Fruit fly (Drosophila melanogaster): ENCODE data around the gene CG31436.
A peak's percentile ranks its signal among the peaks of the same experiment; 100 is the strongest.

Gene CG31436

DNA sequence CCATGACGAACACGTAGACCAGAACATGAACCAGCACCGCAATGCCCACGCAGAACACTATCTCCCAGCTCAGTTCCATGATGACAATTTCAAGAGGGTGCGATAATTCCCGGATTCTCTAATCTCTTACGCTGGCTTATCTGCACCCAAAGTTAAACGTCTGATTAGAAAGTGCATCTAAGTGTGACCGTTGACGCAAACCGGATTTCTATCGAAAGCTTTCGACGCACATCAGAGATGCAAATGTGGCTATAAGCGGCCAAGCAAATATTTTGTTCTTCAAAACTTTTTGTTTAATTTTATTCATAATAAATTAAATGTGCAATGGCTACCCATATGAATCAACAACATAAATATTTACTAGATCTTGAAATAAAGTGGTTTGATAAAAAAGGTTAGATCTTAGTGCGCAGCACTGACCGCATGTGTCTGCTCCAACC is 41.6 kb upstream of the CG31436 start, which contains the start of the genes Kdsr and CG11858 (continued):
- TF ChIP-seq dac (GFP tag; optimal IDR thresholded peaks at IDR 0.05): no peak
- TF ChIP-seq pdm3 (GFP tag; optimal IDR thresholded peaks at IDR 0.05): no peak
- TF ChIP-seq svp (GFP tag): peak; percentile 95
- peak; percentile 94 for TF ChIP-seq vri (GFP tag; optimal IDR thresholded peaks at IDR 0.05)
- no peak for TF ChIP-seq Hr4 (GFP tag; optimal IDR thresholded peaks at IDR 0.05)
- TF ChIP-seq topi (GFP tag; optimal IDR thresholded peaks at IDR 0.05): no peak
- no peak for TF ChIP-seq CG9139 (GFP tag; optimal IDR thresholded peaks at IDR 0.05)
- TF ChIP-seq Eip78C (GFP tag): no peak
- TF ChIP-seq Lpt (GFP tag; optimal IDR thresholded peaks at IDR 0.05): peak; percentile 6
- no peak for TF ChIP-seq cyc (GFP tag; optimal IDR thresholded peaks at IDR 0.05)
- TF ChIP-seq CG31627 (GFP tag; optimal IDR thresholded peaks at IDR 0.05): peak; percentile 73
- no peak for TF ChIP-seq CG6276 (GFP tag; optimal IDR thresholded peaks at IDR 0.05)
- no peak for TF ChIP-seq acj6 (GFP tag; optimal IDR thresholded peaks at IDR 0.05)
- no peak for TF ChIP-seq CG4318 (GFP tag; optimal IDR thresholded peaks at IDR 0.05)
- TF ChIP-seq esn (GFP tag; optimal IDR thresholded peaks at IDR 0.05): peak; percentile 78
- no peak for TF ChIP-seq spab (GFP tag; optimal IDR thresholded peaks at IDR 0.05)
- peak; percentile 13 for TF ChIP-seq Sox15 (GFP tag; optimal IDR thresholded peaks at IDR 0.05)
- TF ChIP-seq salr (GFP tag; optimal IDR thresholded peaks at IDR 0.05): no peak
- no peak for TF ChIP-seq Eip75B (GFP tag; optimal IDR thresholded peaks at IDR 0.05)
- no peak for TF ChIP-seq CG6854 (GFP tag; optimal IDR thresholded peaks at IDR 0.05)
- no peak for TF ChIP-seq CG8632 (GFP tag; optimal IDR thresholded peaks at IDR 0.05)
- peak; percentile 28; the same call in 1 of the 2 replicates for TF ChIP-seq CG11294 (GFP tag; IDR thresholded peaks at IDR 0.05)
- TF ChIP-seq Ets96B (tag; optimal IDR thresholded peaks at IDR 0.05): peak; percentile 53

- TF ChIP-seq cyc (GFP tag; optimal IDR thresholded peaks at IDR 0.05) (no peak), achi (GFP tag; optimal IDR thresholded peaks at IDR 0.05) (peak; percentile 45), CG1621 (tag; optimal IDR thresholded peaks at IDR 0.05) (peak; percentile 33), CG10669 (GFP tag; optimal IDR thresholded peaks at IDR 0.05) (no peak), CG15336 (GFP tag; IDR thresholded peaks at IDR 0.05) (peak; percentile 31; the same call in 1 of the 2 replicates)
Observed at dm6 chr3R:25265589-25266201, 38.2 kb upstream of the CG31436 start, which contains the start of the genes GlnRS and RIOK2. Gene GlnRS, minus strand, starts transcription at chr3R:25265721. Gene RIOK2, plus strand, starts transcription at chr3R:25265844.

DNA sequence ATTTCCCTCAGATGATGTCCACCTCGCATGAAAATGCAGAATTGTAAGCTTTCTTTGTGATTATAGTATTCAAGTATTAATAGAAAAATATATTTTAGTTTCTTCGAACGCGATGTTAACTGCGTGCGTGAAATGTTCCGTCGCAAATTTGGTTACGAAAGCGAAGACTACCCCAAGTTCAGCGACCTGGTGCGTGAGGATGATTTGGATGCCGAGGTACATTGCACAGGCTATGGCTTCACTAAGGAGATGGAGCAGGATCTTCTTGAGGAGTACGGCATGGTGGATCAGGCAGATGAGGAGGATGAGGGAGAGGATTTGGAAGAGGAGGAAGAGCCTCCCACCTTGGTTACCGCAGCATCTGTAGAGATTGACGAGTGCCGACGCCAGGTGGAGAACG is 37.2 kb upstream of the CG31436 start:
- TF ChIP-seq ss (GFP tag; optimal IDR thresholded peaks at IDR 0.05) (no peak), dsx (GFP tag; optimal IDR thresholded peaks at IDR 0.05; ENCODE audit: poor library complexity, severe bottlenecking) (no peak), pdm3 (GFP tag; optimal IDR thresholded peaks at IDR 0.05) (no peak), CG11294 (GFP tag; IDR thresholded peaks at IDR 0.05) (no peak), CG3032 (tag; optimal IDR thresholded peaks at IDR 0.05) (no peak), CG1621 (tag; optimal IDR thresholded peaks at IDR 0.05) (no peak), CG8119 (GFP tag; IDR thresholded peaks at IDR 0.05) (no peak), Eip75B (GFP tag; optimal IDR thresholded peaks at IDR 0.05) (no peak), achi (GFP tag; optimal IDR thresholded peaks at IDR 0.05) (no peak), CG8632 (GFP tag; optimal IDR thresholded peaks at IDR 0.05) (no peak), CG6276 (GFP tag; optimal IDR thresholded peaks at IDR 0.05) (no peak), OdsH (GFP tag; optimal IDR thresholded peaks at IDR 0.05) (no peak)

- TF ChIP-seq CG6792 (GFP tag; optimal IDR thresholded peaks at IDR 0.05) (no peak), CG11294 (GFP tag; IDR thresholded peaks at IDR 0.05) (no peak)
Observed at dm6 chr3R:25269909-25270308, 34.0 kb upstream of the CG31436 start, which contains the start of the genes CG11889 and CG11891. Gene CG11889, plus strand, starts transcription at chr3R:25270209. Gene CG11891, plus strand, starts transcription at chr3R:25270209.

- TF ChIP-seq CG16779 (tag; optimal IDR thresholded peaks at IDR 0.05) (no peak), Hr38 (GFP tag; optimal IDR thresholded peaks at IDR 0.05) (no peak), CG31627 (GFP tag; optimal IDR thresholded peaks at IDR 0.05) (no peak), dac (GFP tag; optimal IDR thresholded peaks at IDR 0.05) (no peak), CG8632 (GFP tag; optimal IDR thresholded peaks at IDR 0.05) (no peak), CG6792 (GFP tag; optimal IDR thresholded peaks at IDR 0.05) (no peak), Hr39 (GFP tag; optimal IDR thresholded peaks at IDR 0.05) (no peak), OdsH (GFP tag; optimal IDR thresholded peaks at IDR 0.05) (no peak), CG10669 (GFP tag; optimal IDR thresholded peaks at IDR 0.05) (no peak), ss (GFP tag; optimal IDR thresholded peaks at IDR 0.05) (no peak), CG34406 (GFP tag; optimal IDR thresholded peaks at IDR 0.05) (no peak), achi (GFP tag; optimal IDR thresholded peaks at IDR 0.05) (no peak), topi (GFP tag; optimal IDR thresholded peaks at IDR 0.05) (no peak), fd85E (GFP tag; optimal IDR thresholded peaks at IDR 0.05) (no peak), spab (GFP tag; optimal IDR thresholded peaks at IDR 0.05) (no peak), CG3032 (tag; optimal IDR thresholded peaks at IDR 0.05) (no peak), CG11762 (GFP tag; optimal IDR thresholded peaks at IDR 0.05; ENCODE audit: insufficient read depth) (no peak)
Observed at dm6 chr3R:25273537-25273936, 30.4 kb upstream of the CG31436 start, which contains the start of gene CG11878. Gene CG11878, plus strand, starts transcription at chr3R:25273837.
